Worm (Caenorhabditis elegans) whole organism, L3 larva: Measurements from ENCODE around the gene rbbp-5.

Source experiments
- R02D3.7 ChIP-seq: fragments of 150-350 bp; optimal IDR thresholded peaks from 2 replicates; lab custom pipeline; 2014; ENCODE audit warnings: missing biosample characterization, missing genetic modification characterization
- aly-2 ChIP-seq: fragments of 150-350 bp; optimal IDR thresholded peaks from 2 replicates; lab custom pipeline; 2014; ENCODE audit warnings: missing biosample characterization, missing genetic modification characterization
- ama-1 ChIP-seq: fragments of 150-350 bp; optimal IDR thresholded peaks from 2 replicates; lab custom pipeline; 2018
- ceh-16 ChIP-seq: sonication (generic microtip); optimal IDR thresholded peaks from 2 replicates; lab custom pipeline; 2017; ENCODE audit warnings: missing biosample characterization, missing genetic modification characterization
- ceh-28 ChIP-seq: fragments of 150-350 bp; optimal IDR thresholded peaks from 2 replicates; lab custom pipeline; 2014; ENCODE audit warnings: missing biosample characterization, missing genetic modification reagents, missing genetic modification characterization
- ceh-9 ChIP-seq: sonication (generic microtip); optimal IDR thresholded peaks from 2 replicates; lab custom pipeline; 2018; ENCODE audit warnings: missing biosample characterization, missing genetic modification characterization
- egl-27 ChIP-seq: sonication (generic microtip); optimal IDR thresholded peaks from 4 replicates; lab custom pipeline; 2017; ENCODE audit warnings: missing biosample characterization, missing genetic modification reagents, missing genetic modification characterization
- egl-5 ChIP-seq: fragments of 150-350 bp; optimal IDR thresholded peaks from 2 replicates; lab custom pipeline; 2017; ENCODE audit warnings: missing biosample characterization, missing genetic modification reagents, missing genetic modification characterization, inconsistent platforms
- elt-2 ChIP-seq: sonication (generic microtip); optimal IDR thresholded peaks from 2 replicates; lab custom pipeline; 2016; ENCODE audit warnings: missing genetic modification reagents, mild to moderate bottlenecking, missing genetic modification characterization, missing compliant biosample characterization
- elt-3 ChIP-seq, 3 experiments: fragments of 150-350 bp in 1 of 3; sonication (generic microtip) in 2 of 3; optimal IDR thresholded peaks; 2 replicates in 2 of 3; 4 replicates in 1 of 3; lab custom pipeline; 2014 to 2017; ENCODE audit warnings: missing biosample characterization in 3 of 3, missing genetic modification characterization in 3 of 3
- eor-1 ChIP-seq, 2 experiments: fragments of 150-350 bp; optimal IDR thresholded peaks; 2 replicates each; lab custom pipeline; 2014 to 2018; ENCODE audit warnings: missing biosample characterization in 2 of 2, missing genetic modification characterization in 2 of 2
- fkh-10 ChIP-seq: sonication (generic microtip); optimal IDR thresholded peaks from 2 replicates; lab custom pipeline; 2017; ENCODE audit warnings: missing biosample characterization, missing genetic modification reagents, missing genetic modification characterization
- fkh-2 ChIP-seq: fragments of 150-350 bp; optimal IDR thresholded peaks from 2 replicates; lab custom pipeline; 2014; ENCODE audit warnings: missing biosample characterization, missing genetic modification reagents, missing genetic modification characterization
- hmg-11 ChIP-seq: sonication (generic microtip); optimal IDR thresholded peaks from 2 replicates; lab custom pipeline; 2016; ENCODE audit warnings: missing genetic modification characterization, missing compliant biosample characterization
- jun-1 ChIP-seq: fragments of 150-350 bp; optimal IDR thresholded peaks from 2 replicates; lab custom pipeline; 2014; ENCODE audit warnings: missing biosample characterization, missing genetic modification reagents, missing genetic modification characterization
- lin-15B ChIP-seq: fragments of 150-350 bp; optimal IDR thresholded peaks from 2 replicates; lab custom pipeline; 2014; ENCODE audit warnings: missing biosample characterization, missing genetic modification characterization
- lsy-12 ChIP-seq: sonication (generic microtip); optimal IDR thresholded peaks from 2 replicates; lab custom pipeline; 2016; ENCODE audit warnings: mild to moderate bottlenecking, missing genetic modification characterization, missing compliant biosample characterization
- mdl-1 ChIP-seq: fragments of 150-350 bp; optimal IDR thresholded peaks from 2 replicates; lab custom pipeline; 2014; ENCODE audit warnings: missing biosample characterization, missing genetic modification characterization
- nfya-1 ChIP-seq: sonication (generic microtip); optimal IDR thresholded peaks from 2 replicates; lab custom pipeline; 2017; ENCODE audit warnings: missing genetic modification characterization, mild to moderate bottlenecking, missing compliant biosample characterization, antibody characterized with exemption, moderate library complexity; ENCODE audit not compliant: insufficient read depth
- nhr-12 ChIP-seq: fragments of 150-350 bp; optimal IDR thresholded peaks from 2 replicates; lab custom pipeline; 2014; ENCODE audit warnings: missing biosample characterization, missing genetic modification characterization
- nhr-23 ChIP-seq: fragments of 150-350 bp; optimal IDR thresholded peaks from 2 replicates; lab custom pipeline; 2014; ENCODE audit warnings: missing biosample characterization, missing genetic modification reagents, missing genetic modification characterization
- nhr-237 ChIP-seq: fragments of 150-350 bp; optimal IDR thresholded peaks from 2 replicates; lab custom pipeline; 2014; ENCODE audit warnings: missing biosample characterization, missing genetic modification characterization
- nhr-25 ChIP-seq: sonication (generic microtip); optimal IDR thresholded peaks from 2 replicates; lab custom pipeline; 2017; ENCODE audit warnings: missing biosample characterization, missing genetic modification characterization
- nhr-28 ChIP-seq: fragments of 150-350 bp; optimal IDR thresholded peaks from 2 replicates; lab custom pipeline; 2014; ENCODE audit warnings: missing biosample characterization, missing genetic modification characterization
- nhr-43 ChIP-seq: sonication (generic microtip); optimal IDR thresholded peaks from 2 replicates; lab custom pipeline; 2016; ENCODE audit warnings: mild to moderate bottlenecking, missing genetic modification characterization, missing compliant biosample characterization; ENCODE audit not compliant: poor library complexity, severe bottlenecking
- nhr-76 ChIP-seq: fragments of 150-350 bp; sonication (generic microtip); optimal IDR thresholded peaks from 5 replicates; lab custom pipeline; 2014; ENCODE audit warnings: missing biosample characterization, missing genetic modification characterization
- nhr-77 ChIP-seq: fragments of 150-350 bp; optimal IDR thresholded peaks from 2 replicates; lab custom pipeline; 2014; ENCODE audit warnings: missing biosample characterization, missing genetic modification characterization
- sea-2 ChIP-seq: fragments of 150-350 bp; sonication (generic microtip); optimal IDR thresholded peaks from 4 replicates; lab custom pipeline; 2014; ENCODE audit warnings: missing biosample characterization, missing genetic modification reagents, missing genetic modification characterization
- skn-1 ChIP-seq: fragments of 150-350 bp; optimal IDR thresholded peaks from 2 replicates; lab custom pipeline; 2014; ENCODE audit warnings: missing biosample characterization, missing genetic modification characterization
- snpc-4 ChIP-seq: fragments of 150-350 bp; optimal IDR thresholded peaks from 2 replicates; lab custom pipeline; 2014; ENCODE audit warnings: missing biosample characterization, missing genetic modification characterization
- unc-39 ChIP-seq: sonication (generic microtip); optimal IDR thresholded peaks from 4 replicates; lab custom pipeline; 2017; ENCODE audit warnings: missing biosample characterization, missing genetic modification characterization
- ztf-4 ChIP-seq: fragments of 150-350 bp; optimal IDR thresholded peaks from 2 replicates; lab custom pipeline; 2014; ENCODE audit warnings: missing biosample characterization, missing genetic modification characterization

The rbbp-5 gene

ce11 chrII:6113842-6114441, 16.3 kb downstream of the rbbp-5 start:
- TF ChIP-seq skn-1 (tag; lab: Kevin White, UChicago): no peak
- TF ChIP-seq nhr-23 (tag; lab: Kevin White, UChicago): no peak
- no peak for TF ChIP-seq nhr-237 (tag; lab: Kevin White, UChicago)
- TF ChIP-seq sea-2: no peak
- no peak for TF ChIP-seq snpc-4
- TF ChIP-seq unc-39: no peak
- no peak for TF ChIP-seq nhr-43 (tag; lab: Kevin White, UChicago)
- TF ChIP-seq ztf-4 (tag; lab: Kevin White, UChicago): no peak
- TF ChIP-seq fkh-2 (tag; lab: Kevin White, UChicago): no peak
- TF ChIP-seq hmg-11 (tag; lab: Kevin White, UChicago): no peak
- TF ChIP-seq egl-5 (tag; lab: Kevin White, UChicago): no peak
- TF ChIP-seq R02D3.7 (tag; lab: Kevin White, UChicago): no peak
- no peak for TF ChIP-seq nhr-76 (tag; lab: Kevin White, UChicago)
- no peak for TF ChIP-seq mdl-1 (tag; lab: Kevin White, UChicago)

- TF ChIP-seq ceh-9 (no peak), ama-1 (lab: Kevin White, UChicago) (no peak), mdl-1 (tag; lab: Kevin White, UChicago) (no peak), nhr-23 (tag; lab: Kevin White, UChicago) (no peak)
These were observed 17.7 kb downstream of the rbbp-5 start for ce11 chrII:6115283-6115682.

- TF ChIP-seq eor-1 (tag; optimal IDR thresholded peaks at IDR 0.05; lab: Kevin White, UChicago) (no peak), unc-39 (no peak), ceh-16 (tag; lab: Kevin White, UChicago) (no peak), fkh-10 (GFP tag; lab: Kevin White, UChicago) (no peak), lsy-12 (no peak), ama-1 (lab: Kevin White, UChicago) (no peak), skn-1 (tag; lab: Kevin White, UChicago) (no peak), nhr-237 (tag; lab: Kevin White, UChicago) (no peak), ceh-9 (no peak), egl-5 (tag; lab: Kevin White, UChicago) (no peak), nhr-12 (no peak), nhr-23 (tag; lab: Kevin White, UChicago) (no peak), ceh-28 (tag; lab: Kevin White, UChicago) (no peak)
- TF ChIP-seq, all 47 proteins: peak for 0
These were observed 19.1 kb downstream of the rbbp-5 start for ce11 chrII:6116701-6117100.

- TF ChIP-seq aly-2 (tag; lab: Kevin White, UChicago) (no peak), egl-5 (tag; lab: Kevin White, UChicago) (no peak), egl-27 (tag; lab: Kevin White, UChicago) (no peak)
- TF ChIP-seq, all 47 proteins: peak for 0
These were observed 20.5 kb downstream of the rbbp-5 start, which contains the start of gene C29H12.6 for ce11 chrII:6118163-6118562. Gene C29H12.6, minus strand, starts transcription at chrII:6118263.

ce11 chrII:6120548-6120947, 22.9 kb downstream of the rbbp-5 start:
- TF ChIP-seq fkh-2 (tag; lab: Kevin White, UChicago): no peak
- TF ChIP-seq nfya-1: no peak
- TF ChIP-seq unc-39: no peak
- no peak for TF ChIP-seq lsy-12
- no peak for TF ChIP-seq ztf-4 (tag; lab: Kevin White, UChicago)
- TF ChIP-seq egl-27 (tag; lab: Kevin White, UChicago): no peak
- TF ChIP-seq elt-2: no peak
- no peak for TF ChIP-seq mdl-1 (tag; lab: Kevin White, UChicago)
- no peak for TF ChIP-seq elt-3 (tag; optimal IDR thresholded peaks at IDR 0.05; lab: Kevin White, UChicago)
- no peak for TF ChIP-seq ceh-9
- TF ChIP-seq nhr-77 (tag; lab: Kevin White, UChicago): no peak
- TF ChIP-seq lin-15B (tag; lab: Kevin White, UChicago): no peak
- no peak for TF ChIP-seq nhr-28
- TF ChIP-seq nhr-25: no peak
- TF ChIP-seq ama-1 (lab: Kevin White, UChicago): no peak
- no peak for TF ChIP-seq jun-1 (tag; lab: Kevin White, UChicago)
- TF ChIP-seq skn-1 (tag; lab: Kevin White, UChicago): no peak
